Worm (Caenorhabditis elegans): ENCODE data around the gene lron-10.

Gene lron-10

ce11 chrIII:10592729-10593128, 28.4 kb downstream of the lron-10 start, which contains the start of gene Y45F3A.8:
Y45F3A.8 (minus strand) TSS chrIII:10592829.
- TF ChIP-seq madf-6 (GFP tag; IDR thresholded peaks at IDR 0.05) (no peak), ceh-58 (GFP tag; IDR thresholded peaks at IDR 0.05) (no peak), ama-1 (optimal IDR thresholded peaks at IDR 0.05) (no peak), ama-1 (GFP tag; optimal IDR thresholded peaks at IDR 0.05) (no peak), nhr-90 (tag; optimal IDR thresholded peaks at IDR 0.05) (no peak), akir-1 (GFP tag; optimal IDR thresholded peaks at IDR 0.05) (no peak), egl-18 (GFP tag; IDR thresholded peaks at IDR 0.05) (no peak), F37B4.10 (GFP tag; IDR thresholded peaks at IDR 0.05) (no peak), mel-28 (tag; optimal IDR thresholded peaks at IDR 0.05; ENCODE audit: borderline replicate concordance) (no peak), lsl-1 (GFP tag; optimal IDR thresholded peaks at IDR 0.05) (no peak), tbp1 (GFP tag; optimal IDR thresholded peaks at IDR 0.05) (no peak), hmg-1.2 (GFP tag; IDR thresholded peaks at IDR 0.05) (no peak), madf-3 (GFP tag; IDR thresholded peaks at IDR 0.05) (no peak), lir-1 (GFP tag; conservative IDR thresholded peaks at IDR 0.05) (no peak), ztf-3 (GFP tag; optimal IDR thresholded peaks at IDR 0.05) (no peak), F22D6.2 (tag; optimal IDR thresholded peaks at IDR 0.05) (no peak), madf-10 (tag; optimal IDR thresholded peaks at IDR 0.05) (no peak)

- TF ChIP-seq let-526 (GFP tag; IDR thresholded peaks at IDR 0.05) (no peak), snpc-4 (GFP tag; optimal IDR thresholded peaks at IDR 0.05) (peak; percentile 49), snpc-4 (tag; optimal IDR thresholded peaks at IDR 0.05) (no peak), zfh-2 (GFP tag; conservative IDR thresholded peaks at IDR 0.05) (peak; percentile 76)
These were observed 29.1 kb downstream of the lron-10 start for ce11 chrIII:10592074-10592473.

- no peak for TF ChIP-seq ztf-18 (tag; optimal IDR thresholded peaks at IDR 0.05)
- TF ChIP-seq F37B4.10 (GFP tag; IDR thresholded peaks at IDR 0.05): no peak
These were observed 34.9 kb downstream of the lron-10 start, which contains the start of gene Y45F3A.5 for ce11 chrIII:10586243-10586642. Y45F3A.5 (minus strand) TSS chrIII:10586343.

ce11 chrIII:10583483-10583882, 37.7 kb downstream of the lron-10 start:
- TF ChIP-seq mxl-1 (tag; optimal IDR thresholded peaks at IDR 0.05) (no peak), lin-26 (GFP tag; IDR thresholded peaks at IDR 0.05) (0 out of 2 replicates have a peak, but pooled peaks have one; percentile 25), ztf-25 (GFP tag; IDR thresholded peaks at IDR 0.05) (no peak)

ce11 chrIII:10580206-10580605, 41.0 kb downstream of the lron-10 start:
- TF ChIP-seq snpc-4 (GFP tag; optimal IDR thresholded peaks at IDR 0.05): no peak
- peak in 2 of 4 experiments; percentile 36 to 69 for TF ChIP-seq snpc-4 (tag; optimal IDR thresholded peaks at IDR 0.05)
- TF ChIP-seq cebp-2 (GFP tag; IDR thresholded peaks at IDR 0.05): no peak
- no peak for TF ChIP-seq somi-1 (GFP tag; optimal IDR thresholded peaks at IDR 0.05)

- no peak for TF ChIP-seq tbx-9 (tag; optimal IDR thresholded peaks at IDR 0.05; ENCODE audit: borderline replicate concordance)
- TF ChIP-seq C06A6.2 (GFP tag; conservative IDR thresholded peaks at IDR 0.05): no peak
- TF ChIP-seq F55B11.4 (tag; optimal IDR thresholded peaks at IDR 0.05; ENCODE audit: borderline replicate concordance, insufficient read depth): no peak
- TF ChIP-seq ztf-26 (tag; optimal IDR thresholded peaks at IDR 0.05): no peak
These were observed 42.3 kb downstream of the lron-10 start for ce11 chrIII:10578873-10579272.

Measured in whole organism, young adult.